Fruit fly (Drosophila melanogaster) whole organism, adult: ENCODE results near the gene Ptpmeg2.

Experiments used
- CG12768 ChIP-seq: fragments of 200-800 bp; sonication (Bioruptor generic); optimal IDR thresholded peaks from 2 replicates; lab custom pipeline; 2017; ENCODE audit warnings: missing biosample characterization, missing genetic modification characterization, mild to moderate bottlenecking, moderate library complexity, missing genetic modification reagents
- CG7101 ChIP-seq: fragments of 200-800 bp; sonication (Bioruptor generic); optimal IDR thresholded peaks from 2 replicates; lab custom pipeline; 2018; ENCODE audit warnings: missing biosample characterization, mild to moderate bottlenecking, missing genetic modification characterization, moderate library complexity
- Crg-1 ChIP-seq: fragments of 200-800 bp; sonication (Bioruptor generic); optimal IDR thresholded peaks from 2 replicates; lab custom pipeline; 2016; ENCODE audit warnings: missing biosample characterization, missing genetic modification characterization
- Mnt ChIP-seq: fragments of 200-800 bp; sonication (Bioruptor generic); optimal IDR thresholded peaks from 2 replicates; lab custom pipeline; 2016; ENCODE audit warnings: missing biosample characterization, mild to moderate bottlenecking, missing genetic modification characterization
- bab1 ChIP-seq: fragments of 200-800 bp; sonication (Bioruptor generic); optimal IDR thresholded peaks from 3 replicates; lab custom pipeline; 2019; ENCODE audit warnings: missing biosample characterization, mild to moderate bottlenecking, missing genetic modification characterization, moderate library complexity
- cic ChIP-seq: fragments of 200-800 bp; sonication (Bioruptor generic); optimal IDR thresholded peaks from 2 replicates; lab custom pipeline; 2017; ENCODE audit warnings: missing biosample characterization, mild to moderate bottlenecking, missing genetic modification characterization, moderate library complexity
- kay ChIP-seq: fragments of 200-800 bp; sonication (Bioruptor generic); peaks from one replicate; lab custom pipeline; 2016; ENCODE audit warnings: missing biosample characterization, missing genetic modification characterization, borderline replicate concordance
- ovo ChIP-seq: fragments of 200-800 bp; sonication (Bioruptor generic); optimal IDR thresholded peaks from 2 replicates; lab custom pipeline; 2016; ENCODE audit warnings: missing biosample characterization, missing genetic modification characterization
- pad ChIP-seq: fragments of 200-800 bp; sonication (Bioruptor generic); optimal IDR thresholded peaks from 3 replicates; lab custom pipeline; 2017; ENCODE audit warnings: missing biosample characterization, missing genetic modification characterization, mild to moderate bottlenecking, moderate library complexity, missing genetic modification reagents

Ptpmeg2 gene

DNA sequence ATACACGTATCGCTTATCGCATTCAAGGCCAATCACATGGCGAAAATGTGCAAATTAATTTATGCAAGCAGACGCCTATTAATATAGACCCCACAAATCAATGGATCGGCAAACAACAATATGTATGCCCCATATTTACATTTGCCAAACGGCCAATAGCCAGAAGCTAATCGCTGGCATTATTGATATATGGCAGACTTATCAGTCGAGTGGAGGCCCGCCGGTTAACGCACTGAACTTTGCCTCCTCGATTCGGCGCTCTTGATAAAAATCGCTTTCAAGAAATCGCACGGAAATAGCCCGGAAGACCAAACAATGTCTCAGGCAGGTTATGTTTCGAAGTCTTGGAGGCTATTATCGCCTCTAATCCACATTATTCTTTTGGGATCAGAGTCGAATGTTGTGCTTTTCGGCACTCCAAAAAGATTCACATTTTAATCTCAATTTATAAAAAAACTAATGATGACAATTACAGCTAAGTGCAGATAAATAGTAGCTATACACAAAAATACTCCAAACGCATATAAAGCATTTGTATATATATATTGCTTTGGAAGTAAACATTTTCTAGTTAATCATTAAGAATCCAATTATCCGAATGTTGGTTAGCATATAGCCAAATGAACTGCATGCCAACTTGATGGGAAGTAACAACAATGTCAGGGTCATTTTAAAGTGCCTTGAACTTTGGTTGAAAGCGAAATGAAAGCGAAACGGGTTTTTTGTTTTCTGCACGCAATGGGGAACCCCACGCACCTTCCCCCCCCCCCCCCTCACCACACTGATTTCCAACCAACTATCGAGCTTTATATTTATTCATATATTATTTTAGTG lies 82.2 kb downstream of the Ptpmeg2 start:
- TF ChIP-seq Crg-1 (GFP tag; lab: Kevin White, UChicago) (peak; percentile 65), Mnt (GFP tag; lab: Kevin White, UChicago) (peak; percentile 27), ovo (no peak), cic (GFP tag; lab: Kevin White, UChicago) (peak; percentile 20), bab1 (GFP tag; lab: Kevin White, UChicago) (no peak), pad (GFP tag; lab: Kevin White, UChicago) (peak; percentile 25), kay (GFP tag; lab: Kevin White, UChicago) (peak; percentile 19), CG12768 (GFP tag; lab: Kevin White, UChicago) (peak; percentile 16), CG7101 (tag; lab: Kevin White, UChicago) (peak; percentile 36)
